Fruit fly (Drosophila melanogaster): ENCODE data around the gene Vha26.

Vha26 gene

DNA sequence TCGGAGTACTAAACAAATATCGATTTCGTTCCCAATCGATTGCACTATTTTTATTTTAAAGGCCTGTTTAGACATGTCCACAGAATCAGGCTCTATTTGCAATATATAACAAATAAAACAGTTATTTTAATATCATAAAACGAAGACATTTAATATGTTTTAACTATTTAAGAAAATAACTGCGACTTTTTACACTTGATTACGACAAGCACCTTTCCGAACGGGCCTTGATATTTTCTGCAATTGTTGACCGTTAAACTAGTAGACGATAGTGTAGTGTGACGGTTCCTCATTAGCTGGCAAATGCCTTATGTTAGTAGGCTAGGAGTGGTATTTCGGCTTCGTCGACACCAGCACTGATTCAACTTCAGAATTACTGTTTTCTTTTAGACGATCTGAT, 23.0 kb upstream of the Vha26 start, which contains the start of the genes CG2931 and Rheb (continued):
- TF ChIP-seq cato (GFP tag; optimal IDR thresholded peaks at IDR 0.05; ENCODE audit: borderline replicate concordance) (no peak), Stat92E (GFP tag; optimal IDR thresholded peaks at IDR 0.05) (no peak), dysf (GFP tag; IDR thresholded peaks at IDR 0.05) (peak; percentile 72), CG10565 (GFP tag; optimal IDR thresholded peaks at IDR 0.05) (no peak), CG3281 (GFP tag; optimal IDR thresholded peaks at IDR 0.05) (peak; percentile 62), schlank (tag; optimal IDR thresholded peaks at IDR 0.05) (no peak), CG11456 (GFP tag; IDR thresholded peaks at IDR 0.05) (0 out of 3 replicates have a peak, but pooled peaks have one; percentile 28), CG4820 (GFP tag; optimal IDR thresholded peaks at IDR 0.05) (peak; percentile 61), repo (GFP tag; optimal IDR thresholded peaks at IDR 0.05) (no peak), Dip3 (GFP tag; optimal IDR thresholded peaks at IDR 0.05) (peak; percentile 53), CG8944 (GFP tag; optimal IDR thresholded peaks at IDR 0.05) (no peak), ato (GFP tag; IDR thresholded peaks at IDR 0.05; ENCODE audit: partially characterized antibody) (no peak), Ada2b (GFP tag; IDR thresholded peaks at IDR 0.05) (peak; percentile 74), Sin3A (optimal IDR thresholded peaks at IDR 0.05) (peak; percentile 71), cwo (GFP tag; optimal IDR thresholded peaks at IDR 0.05) (no peak), CG6854 (GFP tag; optimal IDR thresholded peaks at IDR 0.05) (no peak), CG14667 (GFP tag; IDR thresholded peaks at IDR 0.05) (peak; percentile 56), CTCF (GFP tag; optimal IDR thresholded peaks at IDR 0.05) (peak; percentile 27), org-1 (GFP tag; optimal IDR thresholded peaks at IDR 0.05) (no peak), cg (GFP tag; optimal IDR thresholded peaks at IDR 0.05) (peak; percentile 2), pfk (GFP tag; optimal IDR thresholded peaks at IDR 0.05) (no peak), Oli (tag; optimal IDR thresholded peaks at IDR 0.05) (peak; percentile 19), Drgx (GFP tag; IDR thresholded peaks at IDR 0.05) (no peak), hbn (GFP tag; IDR thresholded peaks at IDR 0.05; ENCODE audit: partially characterized antibody) (peak; percentile 73), Neu2 (GFP tag; optimal IDR thresholded peaks at IDR 0.05; ENCODE audit: borderline replicate concordance) (no peak), CG12659 (GFP tag; optimal IDR thresholded peaks at IDR 0.05) (peak; percentile 88), CG14441 (GFP tag; IDR thresholded peaks at IDR 0.05) (peak; percentile 79), Hr51 (GFP tag; optimal IDR thresholded peaks at IDR 0.05) (peak; percentile 53 to 63), abd-A (tag; optimal IDR thresholded peaks at IDR 0.05) (no peak), CG18599 (GFP tag; optimal IDR thresholded peaks at IDR 0.05) (peak; percentile 37), croc (GFP tag; conservative IDR thresholded peaks at IDR 0.05) (peak; percentile 30; the same call in 1 of the 3 replicates), unc-4 (GFP tag; IDR thresholded peaks at IDR 0.05; ENCODE audit: partially characterized antibody) (peak; percentile 78), CG1602 (GFP tag; optimal IDR thresholded peaks at IDR 0.05) (peak; percentile 68), Dfd (GFP tag; optimal IDR thresholded peaks at IDR 0.05) (no peak), eyg (GFP tag; optimal IDR thresholded peaks at IDR 0.05) (no peak), CG12299 (tag; optimal IDR thresholded peaks at IDR 0.05) (peak; percentile 41), chm (GFP tag; IDR thresholded peaks at IDR 0.05) (0 out of 2 replicates have a peak, but pooled peaks have one; percentile 12), tin (GFP tag; optimal IDR thresholded peaks at IDR 0.05) (peak; percentile 67), CG17186 (GFP tag; optimal IDR thresholded peaks at IDR 0.05) (peak; percentile 69), Taf1 (GFP tag; IDR thresholded peaks at IDR 0.05) (no peak), Gsc (GFP tag; IDR thresholded peaks at IDR 0.05) (0 out of 2 replicates have a peak, but pooled peaks have one; percentile 7), Bdp1 (GFP tag; optimal IDR thresholded peaks at IDR 0.05) (peak; percentile 28), Doc3 (GFP tag; IDR thresholded peaks at IDR 0.05; ENCODE audit: partially characterized antibody) (peak; percentile 79), toy (GFP tag; IDR thresholded peaks at IDR 0.05) (no peak), HLH54F (GFP tag; optimal IDR thresholded peaks at IDR 0.05) (peak; percentile 46), slp2 (GFP tag; optimal IDR thresholded peaks at IDR 0.05) (peak; percentile 14), dati (GFP tag; IDR thresholded peaks at IDR 0.05) (no peak), CG4707 (GFP tag; optimal IDR thresholded peaks at IDR 0.05) (no peak), CG18619 (GFP tag; optimal IDR thresholded peaks at IDR 0.05) (peak; percentile 12), fd102C (GFP tag; optimal IDR thresholded peaks at IDR 0.05) (no peak), CG12104 (GFP tag; optimal IDR thresholded peaks at IDR 0.05) (no peak)

Measured in whole organism, embryonic.